Fruit fly (Drosophila melanogaster) whole organism, embryonic: ENCODE data around the gene Tmhs.
A peak's percentile ranks its signal among the peaks of the same experiment; 100 is the strongest.

Experiments used
- ATbp ChIP-seq: fragments of 200-800 bp; sonication (Bioruptor generic); optimal IDR thresholded peaks from 2 replicates; lab custom pipeline; 2017; ENCODE audit warnings: missing biosample characterization, mild to moderate bottlenecking, missing genetic modification characterization, missing genetic modification reagents
- B-H2 ChIP-seq: fragments of 200-800 bp; sonication (Bioruptor generic); optimal IDR thresholded peaks from 2 replicates; lab custom pipeline; 2018; ENCODE audit warnings: missing biosample characterization, mild to moderate bottlenecking, missing genetic modification characterization
- CG10366 ChIP-seq: fragments of 200-800 bp; sonication (Bioruptor generic); IDR thresholded peaks from 2 replicates; pipeline ENCODE4 v1.3.6; 2022; ENCODE audit warnings: missing biosample characterization, missing genetic modification characterization
- CG10654 ChIP-seq: fragments of 200-800 bp; sonication (Bioruptor generic); optimal IDR thresholded peaks from 2 replicates; lab custom pipeline; 2016; ENCODE audit warnings: missing biosample characterization, missing genetic modification characterization
- CG12659 ChIP-seq: fragments of 200-800 bp; sonication (Bioruptor generic); optimal IDR thresholded peaks from 3 replicates; lab custom pipeline; 2017; ENCODE audit warnings: mild to moderate bottlenecking, missing biosample characterization, missing genetic modification reagents, missing genetic modification characterization
- CG12942 ChIP-seq: fragments of 200-800 bp; sonication (Bioruptor generic); optimal IDR thresholded peaks from 3 replicates; lab custom pipeline; 2016; ENCODE audit warnings: missing biosample characterization, missing genetic modification characterization
- CG13424 ChIP-seq: fragments of 200-800 bp; sonication (Bioruptor generic); optimal IDR thresholded peaks from 2 replicates; lab custom pipeline; 2019; ENCODE audit warnings: missing biosample characterization, mild to moderate bottlenecking, missing genetic modification characterization, moderate library complexity
- CG13624 ChIP-seq: fragments of 200-800 bp; sonication (Bioruptor generic); optimal IDR thresholded peaks from 2 replicates; lab custom pipeline; 2016; ENCODE audit warnings: missing biosample characterization, missing genetic modification characterization
- CG14710 ChIP-seq: fragments of 200-800 bp; sonication (Bioruptor generic); optimal IDR thresholded peaks from 3 replicates; lab custom pipeline; 2019; ENCODE audit warnings: missing biosample characterization, mild to moderate bottlenecking, missing genetic modification characterization, moderate library complexity
- CG14965 ChIP-seq: fragments of 200-800 bp; sonication (Bioruptor generic); optimal IDR thresholded peaks from 2 replicates; lab custom pipeline; 2016; ENCODE audit warnings: missing biosample characterization, missing genetic modification characterization, borderline replicate concordance
- CG15073 ChIP-seq: fragments of 200-800 bp; sonication (Bioruptor generic); optimal IDR thresholded peaks from 2 replicates; lab custom pipeline; 2016; ENCODE audit warnings: missing biosample characterization, missing genetic modification characterization
- CG15269 ChIP-seq: fragments of 200-800 bp; sonication (Bioruptor generic); optimal IDR thresholded peaks from 2 replicates; lab custom pipeline; 2018; ENCODE audit warnings: missing biosample characterization, mild to moderate bottlenecking, missing genetic modification characterization, moderate library complexity
- CG1792 ChIP-seq: fragments of 200-800 bp; sonication (Bioruptor generic); optimal IDR thresholded peaks from 2 replicates; lab custom pipeline; 2016; ENCODE audit warnings: missing biosample characterization, missing genetic modification characterization
- CG18262 ChIP-seq: fragments of 200-800 bp; optimal IDR thresholded peaks from 3 replicates; lab custom pipeline; 2019; ENCODE audit warnings: missing biosample characterization, mild to moderate bottlenecking, missing genetic modification characterization, moderate library complexity
- CG2116 ChIP-seq: fragments of 200-800 bp; sonication (Bioruptor generic); optimal IDR thresholded peaks from 3 replicates; lab custom pipeline; 2018; ENCODE audit warnings: missing biosample characterization, mild to moderate bottlenecking, missing genetic modification characterization
- CG31224 ChIP-seq: fragments of 200-800 bp; sonication (Bioruptor generic); IDR thresholded peaks from 2 replicates; pipeline ENCODE4 v1.3.6; 2022; ENCODE audit warnings: missing biosample characterization, missing genetic modification characterization
- CG32532 ChIP-seq: fragments of 200-800 bp; sonication (Bioruptor generic); IDR thresholded peaks from 2 replicates; pipeline ENCODE4 v1.3.6; 2022; ENCODE audit warnings: missing biosample characterization, missing genetic modification characterization
- CG34422 ChIP-seq: fragments of 200-800 bp; sonication (Bioruptor generic); IDR thresholded peaks from 3 replicates; pipeline ENCODE4 v1.3.6; 2022; ENCODE audit warnings: missing biosample characterization, missing genetic modification characterization
- CG4328 ChIP-seq: fragments of 200-800 bp; sonication (Bioruptor generic); optimal IDR thresholded peaks from 3 replicates; lab custom pipeline; 2017; ENCODE audit warnings: missing biosample characterization, missing genetic modification reagents, missing genetic modification characterization
- CG4854 ChIP-seq: fragments of 200-800 bp; sonication (Bioruptor generic); optimal IDR thresholded peaks from 2 replicates; lab custom pipeline; 2016; ENCODE audit warnings: missing biosample characterization, missing genetic modification characterization, inconsistent platforms
- CG6272 ChIP-seq: fragments of 200-800 bp; sonication (Bioruptor generic); IDR thresholded peaks from 2 replicates; pipeline ENCODE4 v1.3.6; 2022; ENCODE audit warnings: missing biosample characterization, missing genetic modification characterization
- CG8765 ChIP-seq: fragments of 200-800 bp; sonication (Bioruptor generic); IDR thresholded peaks from 2 replicates; pipeline ENCODE4 v1.3.6; 2022; ENCODE audit warnings: missing biosample characterization, missing genetic modification characterization
- CkIIα-i1 ChIP-seq: fragments of 200-800 bp; sonication (Bioruptor generic); IDR thresholded peaks from 2 replicates; pipeline ENCODE4 v1.3.6; 2022; ENCODE audit warnings: missing biosample characterization, missing genetic modification characterization
- Dek ChIP-seq: fragments of 200-800 bp; sonication (Bioruptor generic); optimal IDR thresholded peaks from 3 replicates; lab custom pipeline; 2019; ENCODE audit warnings: missing biosample characterization, mild to moderate bottlenecking, missing genetic modification characterization, moderate library complexity
- Dip3 ChIP-seq: fragments of 200-800 bp; sonication (Bioruptor generic); optimal IDR thresholded peaks from 3 replicates; lab custom pipeline; 2016; ENCODE audit warnings: missing biosample characterization, missing genetic modification characterization
- Fer2 ChIP-seq: fragments of 200-800 bp; sonication (Bioruptor generic); optimal IDR thresholded peaks from 2 replicates; lab custom pipeline; 2018; ENCODE audit warnings: missing biosample characterization, mild to moderate bottlenecking, missing genetic modification characterization, moderate library complexity
- Gug ChIP-seq: fragments of 200-800 bp; sonication (Bioruptor generic); IDR thresholded peaks from 4 replicates; pipeline ENCODE4 v1.3.6; 2022; ENCODE audit warnings: missing biosample characterization, missing genetic modification characterization
- H2.0 ChIP-seq: fragments of 200-800 bp; sonication (Bioruptor generic); IDR thresholded peaks from 2 replicates; pipeline ENCODE4 v1.3.6; 2022; ENCODE audit warnings: missing biosample characterization, missing genetic modification characterization
- Hsf ChIP-seq: fragments of 200-800 bp; sonication (Bioruptor generic); optimal IDR thresholded peaks from 3 replicates; lab custom pipeline; 2016; ENCODE audit warnings: missing biosample characterization, missing genetic modification characterization
- Max ChIP-seq: fragments of 200-800 bp; sonication (Bioruptor generic); optimal IDR thresholded peaks from 2 replicates; lab custom pipeline; 2016; ENCODE audit warnings: missing biosample characterization, mild to moderate bottlenecking, missing genetic modification characterization
- NK7.1 ChIP-seq: fragments of 200-800 bp; sonication (Bioruptor generic); optimal IDR thresholded peaks from 3 replicates; lab custom pipeline; 2016; ENCODE audit warnings: missing biosample characterization, missing genetic modification characterization
- Nf-YC ChIP-seq: fragments of 200-800 bp; optimal IDR thresholded peaks from 3 replicates; lab custom pipeline; 2019; ENCODE audit warnings: missing biosample characterization, mild to moderate bottlenecking, missing genetic modification characterization, moderate library complexity
- Optix ChIP-seq: fragments of 200-800 bp; sonication (Bioruptor generic); IDR thresholded peaks from 3 replicates; pipeline ENCODE4 v1.3.6; 2022; ENCODE audit warnings: missing biosample characterization, missing genetic modification characterization
- Taf1 ChIP-seq: fragments of 200-800 bp; sonication (Bioruptor generic); IDR thresholded peaks from 2 replicates; pipeline ENCODE4 v1.3.6; 2022; ENCODE audit warnings: missing biosample characterization, missing genetic modification characterization
- chm ChIP-seq: fragments of 200-800 bp; sonication (Bioruptor generic); IDR thresholded peaks from 2 replicates; pipeline ENCODE4 v1.3.6; 2022; ENCODE audit warnings: missing biosample characterization, missing genetic modification characterization
- crp ChIP-seq, 2 experiments: fragments of 200-800 bp; sonication (Bioruptor generic); optimal IDR thresholded peaks; 2 replicates in 1 of 2; 3 replicates in 1 of 2; lab custom pipeline; 2017; ENCODE audit warnings: missing biosample characterization in 2 of 2, missing genetic modification characterization in 2 of 2, mild to moderate bottlenecking in 1 of 2, moderate library complexity in 1 of 2
- ftz-f1 ChIP-seq: fragments of 200-800 bp; sonication (Bioruptor generic); optimal IDR thresholded peaks from 2 replicates; lab custom pipeline; 2016; ENCODE audit warnings: missing biosample characterization, missing genetic modification characterization
- hkb ChIP-seq, 2 experiments: fragments of 200-800 bp in 1 of 2; fragments of >200 bp in 1 of 2; sonication (Bioruptor generic) in 1 of 2; IDR thresholded peaks in 1 of 2; optimal IDR thresholded peaks in 1 of 2; 2 replicates each; pipeline versions ENCODE4 v1.3.6 to Lab custom; 2017 to 2022; ENCODE audit warnings: missing biosample characterization in 1 of 2, missing genetic modification characterization in 1 of 2
- ken ChIP-seq: fragments of 200-800 bp; sonication (Bioruptor generic); IDR thresholded peaks from 3 replicates; pipeline ENCODE4 v1.3.6; 2022; ENCODE audit warnings: missing biosample characterization, missing genetic modification characterization
- kni ChIP-seq: fragments of 200-800 bp; sonication (Bioruptor generic); optimal IDR thresholded peaks from 3 replicates; lab custom pipeline; 2017; ENCODE audit warnings: mild to moderate bottlenecking, missing biosample characterization, missing genetic modification reagents, missing genetic modification characterization
- lmd ChIP-seq: fragments of 200-800 bp; sonication (Bioruptor generic); IDR thresholded peaks from 2 replicates; pipeline ENCODE4 v1.3.6; 2022; ENCODE audit warnings: missing biosample characterization, missing genetic modification characterization
- lola ChIP-seq, 3 experiments: fragments of >200 bp in 2 of 3; fragments of 200-800 bp in 1 of 3; sonication (Bioruptor generic) in 1 of 3; optimal IDR thresholded peaks; 2 replicates each; lab custom pipeline; 2017 to 2019; ENCODE audit warnings: missing biosample characterization in 3 of 3, missing genetic modification characterization in 3 of 3, mild to moderate bottlenecking in 1 of 3, moderate library complexity in 1 of 3
- pho ChIP-seq: fragments of 200-800 bp; sonication (Bioruptor generic); optimal IDR thresholded peaks from 2 replicates; lab custom pipeline; 2016; ENCODE audit warnings: missing biosample characterization, missing genetic modification characterization
- sim ChIP-seq: fragments of 200-800 bp; sonication (Bioruptor generic); IDR thresholded peaks from 2 replicates; pipeline ENCODE4 v1.3.6; 2022; ENCODE audit warnings: missing biosample characterization, missing genetic modification characterization
- tgo ChIP-seq: fragments of 200-800 bp; sonication (Bioruptor generic); IDR thresholded peaks from 3 replicates; pipeline ENCODE4 v1.3.6; 2022; ENCODE audit warnings: missing biosample characterization, missing genetic modification characterization
- ttk ChIP-seq: fragments of 200-800 bp; sonication (Bioruptor generic); IDR thresholded peaks from 2 replicates; pipeline ENCODE4 v2.1.2; 2022; ENCODE audit warnings: missing biosample characterization, missing genetic modification characterization
- yki ChIP-seq: fragments of >200 bp; optimal IDR thresholded peaks from 3 replicates; lab custom pipeline; 2018
- zfh2 ChIP-seq: fragments of 200-800 bp; sonication (Bioruptor generic); optimal IDR thresholded peaks from 2 replicates; lab custom pipeline; 2016; ENCODE audit warnings: missing biosample characterization, missing genetic modification characterization

Gene Tmhs

dm6 chr3L:1856467-1857350 lies 28.7 kb upstream of the Tmhs start, which contains the start of gene CG12024 (continued):
- TF ChIP-seq Hsf (GFP tag; lab: Kevin White, UChicago) (peak; percentile 87), CG15269 (tag; lab: Kevin White, UChicago) (peak; percentile 73), lmd (GFP tag; lab: Robert Waterston, UW) (peak; percentile 77), CG6272 (GFP tag; lab: Robert Waterston, UW) (peak; percentile 69), kni (GFP tag; lab: Kevin White, UChicago) (no peak), CG18262 (peak; percentile 63), CkIIα-i1 (no peak), Max (peak; percentile 76), sim (GFP tag; lab: Robert Waterston, UW) (no peak), CG14710 (tag; lab: Kevin White, UChicago) (peak; percentile 89), B-H2 (GFP tag; lab: Kevin White, UChicago) (peak; percentile 79), CG10366 (GFP tag; lab: Robert Waterston, UW) (peak; percentile 67), chm (0 out of 2 replicates have a peak, but pooled peaks have one; percentile 23), ftz-f1 (GFP tag; lab: Kevin White, UChicago) (no peak), crp (GFP tag; optimal IDR thresholded peaks at IDR 0.05; lab: Kevin White, UChicago) (peak in 1 of 2 experiments; percentile 66), Nf-YC (peak; percentile 73), Dip3 (GFP tag; lab: Kevin White, UChicago) (peak; percentile 82), CG32532 (GFP tag; lab: Robert Waterston, UW) (peak; percentile 76), hkb (optimal IDR thresholded peaks at IDR 0.05; lab: Kevin White, UChicago) (peak; percentile 80), hkb (GFP tag; IDR thresholded peaks at IDR 0.05; lab: Robert Waterston, UW) (peak; percentile 47; the same call in 1 of the 2 replicates), CG10654 (peak; percentile 60), CG15073 (GFP tag; lab: Kevin White, UChicago) (peak; percentile 4), CG1792 (peak; percentile 46), CG13424 (tag; lab: Kevin White, UChicago) (peak; percentile 83), CG13624 (GFP tag; lab: Kevin White, UChicago) (peak; percentile 74), ATbp (GFP tag; lab: Kevin White, UChicago) (peak; percentile 19), CG2116 (GFP tag; lab: Kevin White, UChicago) (peak; percentile 71), Optix (GFP tag; lab: Robert Waterston, UW) (no peak), ttk (GFP tag; lab: Robert Waterston, UW) (peak; percentile 23; the same call in 1 of the 2 replicates), CG4328 (GFP tag; lab: Kevin White, UChicago) (peak; percentile 54), CG12659 (GFP tag; lab: Kevin White, UChicago) (peak; percentile 87), lola (GFP tag; optimal IDR thresholded peaks at IDR 0.05; lab: Kevin White, UChicago) (peak in 2 of 3 experiments; percentile 62 to 90), ken (GFP tag; lab: Robert Waterston, UW) (0 out of 3 replicates have a peak, but pooled peaks have one; percentile 27), Gug (peak; percentile 56; the same call in 2 of the 4 replicates), H2.0 (GFP tag; lab: Robert Waterston, UW) (peak; percentile 55; the same call in 1 of the 2 replicates), CG8765 (no peak; the same call in 1 of the 2 replicates), zfh2 (GFP tag; lab: Kevin White, UChicago) (peak; percentile 79), yki (no peak), CG14965 (no peak), pho (GFP tag; lab: Kevin White, UChicago) (peak; percentile 84), Fer2 (tag; lab: Kevin White, UChicago) (peak; percentile 61), tgo (GFP tag; lab: Robert Waterston, UW) (peak; percentile 56; the same call in 2 of the 3 replicates), CG4854 (GFP tag; lab: Kevin White, UChicago) (peak; percentile 70), CG12942 (GFP tag; lab: Kevin White, UChicago) (peak; percentile 68), NK7.1 (GFP tag; lab: Kevin White, UChicago) (no peak), CG31224 (GFP tag; lab: Robert Waterston, UW) (peak; percentile 62), CG34422 (GFP tag; lab: Robert Waterston, UW) (peak; percentile 64; the same call in 2 of the 3 replicates), Dek (tag; lab: Kevin White, UChicago) (peak; percentile 60), Taf1 (peak; percentile 66)
